Worm (Caenorhabditis elegans): ENCODE measurements around the gene C24A8.6.

ce11 chrX:4303200-4303599 is 29.0 kb downstream of the C24A8.6 start:
- TF ChIP-seq mdl-1 (tag; optimal IDR thresholded peaks at IDR 0.05) = no peak
- TF ChIP-seq elt-1 (tag; optimal IDR thresholded peaks at IDR 0.05) = no peak
- no peak for TF ChIP-seq fos-1 (tag; optimal IDR thresholded peaks at IDR 0.05)
- TF ChIP-seq egl-5 (tag; optimal IDR thresholded peaks at IDR 0.05) = no peak
- TF ChIP-seq nhr-23 (tag; optimal IDR thresholded peaks at IDR 0.05) = no peak
- TF ChIP-seq snpc-4 (tag; optimal IDR thresholded peaks at IDR 0.05) = no peak
- no peak for TF ChIP-seq elt-2 (tag; optimal IDR thresholded peaks at IDR 0.05)
- TF ChIP-seq nhr-76 (tag; optimal IDR thresholded peaks at IDR 0.05) = no peak
